Worm (Caenorhabditis elegans) whole organism, L4 larva: Measurements from ENCODE around the gene str-52.

Source experiments
- F49E8.2 ChIP-seq: sonication (generic microtip); optimal IDR thresholded peaks from 2 replicates; lab custom pipeline; 2016; ENCODE audit warnings: missing compliant biosample characterization, mild to moderate bottlenecking, missing genetic modification characterization, borderline replicate concordance
- aly-2 ChIP-seq: sonication (generic microtip); optimal IDR thresholded peaks from 2 replicates; lab custom pipeline; 2018; ENCODE audit warnings: missing biosample characterization, missing genetic modification characterization
- arid-1 ChIP-seq: fragments of 200-800 bp; sonication (Bioruptor generic); conservative IDR thresholded peaks from 2 replicates; pipeline ENCODE4 v1.3.6; 2022; ENCODE audit warnings: missing genetic modification reagents, missing genetic modification characterization, missing compliant biosample characterization
- ceh-20 ChIP-seq: fragments of 200-800 bp; sonication (Bioruptor generic); IDR thresholded peaks from 2 replicates; pipeline ENCODE4 v1.3.6; 2022; ENCODE audit warnings: missing genetic modification reagents, missing genetic modification characterization, missing compliant biosample characterization
- ceh-28 ChIP-seq: fragments of 150-350 bp; optimal IDR thresholded peaks from 2 replicates; lab custom pipeline; 2014; ENCODE audit warnings: missing biosample characterization, missing genetic modification reagents, missing genetic modification characterization
- daf-16 ChIP-seq, 3 experiments: sonication (generic microtip); optimal IDR thresholded peaks; 2 replicates each; lab custom pipeline; 2016 to 2017; ENCODE audit warnings: missing genetic modification characterization in 3 of 3, missing genetic modification reagents in 3 of 3, mild to moderate bottlenecking in 2 of 3, missing compliant biosample characterization in 2 of 3, missing biosample characterization in 1 of 3, moderate library complexity in 1 of 3
- dmd-6 ChIP-seq: fragments of 200-800 bp; sonication (Bioruptor generic); IDR thresholded peaks from 2 replicates; pipeline ENCODE4 v1.3.6; 2022; ENCODE audit warnings: missing genetic modification reagents, missing genetic modification characterization, missing compliant biosample characterization
- dpl-1 ChIP-seq: fragments of 150-350 bp; optimal IDR thresholded peaks from 2 replicates; lab custom pipeline; 2014; ENCODE audit warnings: missing biosample characterization, missing genetic modification reagents, missing genetic modification characterization
- dve-1 ChIP-seq: sonication (generic microtip); optimal IDR thresholded peaks from 2 replicates; lab custom pipeline; 2017; ENCODE audit warnings: antibody characterized with exemption, mild to moderate bottlenecking, missing genetic modification characterization, missing compliant biosample characterization; ENCODE audit not compliant: insufficient read depth
- egl-43 ChIP-seq: fragments of 200-800 bp; sonication (Bioruptor generic); IDR thresholded peaks from 2 replicates; pipeline ENCODE4 v1.3.6; 2022; ENCODE audit warnings: missing genetic modification reagents, missing genetic modification characterization, missing compliant biosample characterization
- fos-1 ChIP-seq: fragments of 150-350 bp; optimal IDR thresholded peaks from 2 replicates; lab custom pipeline; 2014; ENCODE audit warnings: missing biosample characterization, missing genetic modification characterization
- hlh-11 ChIP-seq: fragments of 200-800 bp; sonication (Bioruptor generic); optimal IDR thresholded peaks from 2 replicates; lab custom pipeline; 2018; ENCODE audit warnings: mild to moderate bottlenecking, missing genetic modification characterization, missing compliant biosample characterization
- jun-1 ChIP-seq: fragments of 150-350 bp; optimal IDR thresholded peaks from 2 replicates; lab custom pipeline; 2014; ENCODE audit warnings: missing biosample characterization, missing genetic modification reagents, missing genetic modification characterization
- lin-1 ChIP-seq: fragments of 200-800 bp; sonication (Bioruptor generic); IDR thresholded peaks from 2 replicates; pipeline ENCODE4 v1.3.6; 2022; ENCODE audit warnings: missing genetic modification reagents, missing genetic modification characterization, missing compliant biosample characterization
- lin-13 ChIP-seq: fragments of 150-350 bp; optimal IDR thresholded peaks from 2 replicates; lab custom pipeline; 2014; ENCODE audit warnings: missing biosample characterization, missing genetic modification reagents, missing genetic modification characterization
- lin-29 ChIP-seq: fragments of 200-800 bp; sonication (Bioruptor generic); IDR thresholded peaks from 2 replicates; pipeline ENCODE4 v1.3.6; 2022; ENCODE audit warnings: missing genetic modification reagents, missing genetic modification characterization, missing compliant biosample characterization
- mdl-1 ChIP-seq, 2 experiments: fragments of 150-350 bp in 1 of 2; sonication (generic microtip) in 1 of 2; optimal IDR thresholded peaks; 2 replicates each; lab custom pipeline; 2014 to 2017; ENCODE audit warnings: missing biosample characterization in 2 of 2, missing genetic modification characterization in 2 of 2
- mes-2 ChIP-seq: sonication (generic microtip); optimal IDR thresholded peaks from 2 replicates; lab custom pipeline; 2016; ENCODE audit warnings: missing genotype, mild to moderate bottlenecking, missing genetic modification characterization, missing compliant biosample characterization; ENCODE audit not compliant: poor library complexity, severe bottlenecking
- mxl-3 ChIP-seq: fragments of 200-800 bp; sonication (Bioruptor generic); optimal IDR thresholded peaks from 2 replicates; lab custom pipeline; 2018; ENCODE audit warnings: mild to moderate bottlenecking, missing genetic modification characterization, missing compliant biosample characterization
- nhr-10 ChIP-seq: fragments of 150-350 bp; optimal IDR thresholded peaks from 2 replicates; lab custom pipeline; 2014; ENCODE audit warnings: missing biosample characterization, missing genetic modification characterization
- nhr-25 ChIP-seq: sonication (generic microtip); optimal IDR thresholded peaks from 2 replicates; lab custom pipeline; 2017; ENCODE audit warnings: missing genetic modification characterization, mild to moderate bottlenecking, missing compliant biosample characterization, antibody characterized with exemption, moderate library complexity, borderline replicate concordance; ENCODE audit not compliant: insufficient read depth
- nhr-28 ChIP-seq: fragments of 150-350 bp; optimal IDR thresholded peaks from 2 replicates; lab custom pipeline; 2014; ENCODE audit warnings: missing biosample characterization, missing genetic modification characterization
- nhr-41 ChIP-seq: fragments of 200-800 bp; sonication (Bioruptor generic); IDR thresholded peaks from 2 replicates; pipeline ENCODE4 v1.3.6; 2022; ENCODE audit warnings: missing genetic modification reagents, missing genetic modification characterization, missing compliant biosample characterization
- nhr-42 ChIP-seq: fragments of 200-800 bp; sonication (Bioruptor generic); IDR thresholded peaks from 2 replicates; pipeline ENCODE4 v1.3.6; 2022; ENCODE audit warnings: missing genetic modification characterization, missing compliant biosample characterization
- php-3 ChIP-seq: fragments of 200-800 bp; sonication (Bioruptor generic); IDR thresholded peaks from 2 replicates; pipeline ENCODE4 v1.3.6; 2022; ENCODE audit warnings: missing genetic modification reagents, missing genetic modification characterization, missing compliant biosample characterization
- pqm-1 ChIP-seq: sonication (generic microtip); optimal IDR thresholded peaks from 2 replicates; lab custom pipeline; 2017; ENCODE audit warnings: missing biosample characterization, missing genetic modification characterization
- rbr-2 ChIP-seq: sonication (generic microtip); optimal IDR thresholded peaks from 2 replicates; lab custom pipeline; 2016; ENCODE audit warnings: missing genotype, missing genetic modification characterization, missing compliant biosample characterization
- spr-3 ChIP-seq: fragments of 200-800 bp; sonication (Bioruptor generic); optimal IDR thresholded peaks from 2 replicates; lab custom pipeline; 2018; ENCODE audit warnings: mild to moderate bottlenecking, missing genetic modification characterization, missing compliant biosample characterization
- tra-1 ChIP-seq: fragments of 200-800 bp; sonication (Bioruptor generic); IDR thresholded peaks from 2 replicates; pipeline ENCODE4 v1.3.6; 2022; ENCODE audit warnings: missing genetic modification reagents, missing genetic modification characterization, missing compliant biosample characterization
- vab-7 ChIP-seq: fragments of 200-800 bp; sonication (Bioruptor generic); IDR thresholded peaks from 2 replicates; pipeline ENCODE4 v1.3.6; 2022; ENCODE audit warnings: missing genetic modification reagents, missing genetic modification characterization, missing compliant biosample characterization
- zag-1 ChIP-seq: fragments of 150-350 bp; optimal IDR thresholded peaks from 2 replicates; lab custom pipeline; 2014; ENCODE audit warnings: missing biosample characterization, missing genetic modification characterization
- zip-11 ChIP-seq: fragments of 200-800 bp; sonication (Bioruptor generic); IDR thresholded peaks from 2 replicates; pipeline ENCODE4 v1.3.6; 2022; ENCODE audit warnings: missing genetic modification characterization, missing compliant biosample characterization
- zip-2 ChIP-seq: fragments of 150-350 bp; optimal IDR thresholded peaks from 2 replicates; lab custom pipeline; 2014; ENCODE audit warnings: missing biosample characterization, missing genetic modification characterization

str-52 gene

DNA sequence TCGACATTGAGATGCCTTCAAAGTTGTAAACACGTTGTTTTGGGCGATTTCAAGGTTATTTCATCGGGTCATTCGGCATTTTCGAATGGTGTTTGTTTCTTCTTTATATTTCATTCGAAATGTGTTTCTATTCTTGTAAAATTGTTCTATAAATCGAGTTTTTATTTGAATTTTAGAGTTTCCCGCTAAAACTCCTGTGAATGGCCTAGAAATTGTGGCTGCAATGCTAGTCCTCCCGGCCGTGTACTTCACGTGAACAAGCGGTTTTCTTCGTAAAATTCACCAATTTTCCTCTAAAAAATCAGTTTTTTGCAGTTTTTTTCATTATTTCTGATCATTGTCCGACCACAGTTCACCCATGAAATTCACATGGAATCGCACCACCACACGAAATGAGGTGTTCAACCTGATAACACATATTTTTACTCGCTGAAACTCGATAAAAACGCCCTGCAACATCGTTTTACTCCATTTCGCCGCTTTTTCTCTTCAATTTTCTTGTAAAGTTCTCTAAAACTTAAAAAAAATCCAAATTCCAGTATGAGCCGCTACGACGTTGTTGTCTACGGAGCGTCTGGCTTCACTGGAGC lies 18.9 kb downstream of the str-52 start, which contains the start of gene ldp-1 (continued):
- TF ChIP-seq zag-1 (tag; lab: Kevin White, UChicago) = no peak
- no peak for TF ChIP-seq ceh-28
- no peak for TF ChIP-seq spr-3
- TF ChIP-seq, all 104 proteins: peak for 20

DNA sequence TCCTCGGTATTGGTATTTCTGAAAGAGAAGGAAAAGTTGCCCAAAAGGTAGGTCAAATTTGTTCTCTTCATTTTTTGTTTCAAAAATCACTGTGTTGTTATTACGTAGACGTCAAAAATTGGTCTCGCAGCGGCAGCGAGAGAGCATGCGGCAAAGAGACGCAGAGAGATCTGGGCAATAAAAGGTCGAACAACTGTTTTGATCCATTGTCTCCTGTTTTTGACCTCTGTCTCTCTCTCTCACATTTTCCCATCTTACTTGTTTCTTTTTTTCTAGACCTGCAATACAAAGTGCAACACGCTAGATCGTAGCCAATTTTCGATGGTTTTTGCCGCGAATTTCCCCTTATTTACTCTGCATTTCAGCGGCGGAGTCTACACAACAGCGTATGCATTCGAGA lies 19.4 kb downstream of the str-52 start:
- peak; percentile 19; the same call in 1 of the 2 replicates for TF ChIP-seq dmd-6
- no peak for TF ChIP-seq zip-2
- TF ChIP-seq ceh-28 = peak; percentile 13
- TF ChIP-seq nhr-10 (tag; lab: Kevin White, UChicago) = no peak
- TF ChIP-seq daf-16 (GFP tag; optimal IDR thresholded peaks at IDR 0.05; lab: Kevin White, UChicago) = no peak
- TF ChIP-seq daf-16 (tag; optimal IDR thresholded peaks at IDR 0.05; lab: Kevin White, UChicago) = peak; percentile 82
- 0 out of 2 replicates have a peak, but pooled peaks have one; percentile 13 for TF ChIP-seq lin-1 (GFP tag; lab: Robert Waterston, UW)
- peak; percentile 7 for TF ChIP-seq nhr-28 (tag; lab: Kevin White, UChicago)

DNA sequence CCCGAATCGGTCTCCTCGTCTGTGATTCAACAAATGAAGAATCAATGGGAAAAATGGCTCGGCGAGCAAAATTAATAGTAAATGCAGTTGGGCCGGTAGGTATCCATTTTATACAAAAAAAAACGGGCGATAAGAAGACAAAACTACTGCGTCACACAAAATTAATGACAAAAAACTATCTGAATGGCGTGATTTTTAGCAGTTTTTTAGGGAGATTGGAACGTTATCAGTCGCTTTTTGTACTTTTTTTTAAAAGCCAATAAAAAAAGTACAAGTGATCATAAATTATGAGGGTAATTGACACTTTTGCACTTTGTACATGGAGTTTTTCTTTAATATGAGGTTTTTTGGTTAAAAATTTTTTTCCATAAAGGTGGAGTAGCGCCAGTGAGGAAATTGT lies 22.8 kb downstream of the str-52 start:
- TF ChIP-seq jun-1 (tag; lab: Kevin White, UChicago) (no peak), arid-1 (no peak), nhr-28 (tag; lab: Kevin White, UChicago) (peak; percentile 1), vab-7 (GFP tag; lab: Robert Waterston, UW) (no peak), zip-11 (GFP tag; lab: Robert Waterston, UW) (no peak), aly-2 (tag; lab: Kevin White, UChicago) (no peak), tra-1 (peak; percentile 78), dmd-6 (peak; percentile 86), ceh-20 (peak; percentile 83), nhr-42 (GFP tag; lab: Robert Waterston, UW) (no peak), ceh-28 (no peak), F49E8.2 (no peak), mxl-3 (GFP tag; lab: Kevin White, UChicago) (no peak), nhr-25 (tag; lab: Kevin White, UChicago) (no peak), php-3 (GFP tag; lab: Robert Waterston, UW) (peak; percentile 94), rbr-2 (no peak), lin-13 (GFP tag; lab: Kevin White, UChicago) (no peak), lin-29 (GFP tag; lab: Robert Waterston, UW) (no peak), daf-16 (GFP tag; optimal IDR thresholded peaks at IDR 0.05; lab: Kevin White, UChicago) (no peak), daf-16 (tag; optimal IDR thresholded peaks at IDR 0.05; lab: Kevin White, UChicago) (peak; percentile 10), hlh-11 (tag; lab: Kevin White, UChicago) (peak; percentile 39), pqm-1 (tag; lab: Kevin White, UChicago) (peak; percentile 72), dpl-1 (no peak), dve-1 (tag; lab: Kevin White, UChicago) (peak; percentile 51)

DNA sequence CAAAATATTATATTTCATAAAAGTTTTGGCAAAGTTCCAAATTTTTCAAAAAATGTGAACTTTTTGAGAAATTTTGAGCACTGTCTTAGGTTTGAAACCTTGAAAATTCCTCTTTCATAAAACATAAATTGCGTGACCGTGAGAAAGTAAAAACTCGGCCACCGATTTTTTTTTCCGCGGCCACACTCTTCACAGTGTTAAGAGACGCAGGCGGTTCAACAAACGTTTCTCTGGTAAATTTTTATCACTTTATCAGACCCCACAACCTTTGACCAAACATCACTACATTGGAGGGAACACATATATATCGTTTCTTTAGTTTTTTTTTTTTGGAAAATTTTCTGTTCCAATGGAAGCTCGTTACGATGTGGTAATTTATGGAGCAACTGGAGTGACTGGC lies 23.4 kb downstream of the str-52 start, which contains the start of gene F22F7.2:
F22F7.2 (plus strand) TSS at position 266 of the 400 bp plus-strand sequence.
- TF ChIP-seq dmd-6 (peak; percentile 32), nhr-28 (tag; lab: Kevin White, UChicago) (peak; percentile 39), fos-1 (tag; lab: Kevin White, UChicago) (no peak), php-3 (GFP tag; lab: Robert Waterston, UW) (peak; percentile 27; the same call in 1 of the 2 replicates), nhr-41 (0 out of 2 replicates have a peak, but pooled peaks have one; percentile 17), tra-1 (peak; percentile 53; the same call in 1 of the 2 replicates), dve-1 (tag; lab: Kevin White, UChicago) (peak; percentile 43), hlh-11 (tag; lab: Kevin White, UChicago) (peak; percentile 26), mes-2 (tag; lab: Kevin White, UChicago) (peak; percentile 63), egl-43 (GFP tag; lab: Robert Waterston, UW) (no peak), mdl-1 (tag; optimal IDR thresholded peaks at IDR 0.05; lab: Kevin White, UChicago) (no peak)
